Fruit fly (Drosophila melanogaster) whole organism, adult: Measurements from ENCODE around the gene SdhC.
A peak's percentile ranks its signal among the peaks of the same experiment; 100 is the strongest.

Experiments
- CG11617 ChIP-seq: fragments of 200-800 bp; sonication (Bioruptor generic); optimal IDR thresholded peaks from 2 replicates; lab custom pipeline; 2017; ENCODE audit warnings: mild to moderate bottlenecking, missing biosample characterization, missing genetic modification reagents, missing genetic modification characterization
- CG12768 ChIP-seq: fragments of 200-800 bp; sonication (Bioruptor generic); optimal IDR thresholded peaks from 2 replicates; lab custom pipeline; 2017; ENCODE audit warnings: missing biosample characterization, missing genetic modification characterization, mild to moderate bottlenecking, moderate library complexity, missing genetic modification reagents
- CG14711 ChIP-seq: fragments of 200-800 bp; sonication (Bioruptor generic); optimal IDR thresholded peaks from 2 replicates; lab custom pipeline; 2018; ENCODE audit warnings: missing biosample characterization, mild to moderate bottlenecking, missing genetic modification characterization, moderate library complexity
- CG1620 ChIP-seq: fragments of 200-800 bp; sonication (Bioruptor generic); optimal IDR thresholded peaks from 2 replicates; lab custom pipeline; 2016; ENCODE audit warnings: missing biosample characterization, missing genetic modification characterization
- CG33017 ChIP-seq: fragments of 200-800 bp; sonication (Bioruptor generic); optimal IDR thresholded peaks from 2 replicates; lab custom pipeline; 2018; ENCODE audit warnings: missing biosample characterization, mild to moderate bottlenecking, missing genetic modification characterization, moderate library complexity
- CG5204 ChIP-seq: fragments of 200-800 bp; sonication (Bioruptor generic); optimal IDR thresholded peaks from 2 replicates; lab custom pipeline; 2016; ENCODE audit warnings: missing biosample characterization, missing genetic modification characterization
- CG7045 ChIP-seq: fragments of 200-800 bp; sonication (Bioruptor generic); optimal IDR thresholded peaks from 2 replicates; lab custom pipeline; 2017; ENCODE audit warnings: missing biosample characterization, mild to moderate bottlenecking, missing genetic modification characterization
- CG7101 ChIP-seq: fragments of 200-800 bp; sonication (Bioruptor generic); optimal IDR thresholded peaks from 2 replicates; lab custom pipeline; 2018; ENCODE audit warnings: missing biosample characterization, mild to moderate bottlenecking, missing genetic modification characterization, moderate library complexity
- Clk ChIP-seq: fragments of 200-800 bp; sonication (Bioruptor generic); optimal IDR thresholded peaks from 2 replicates; lab custom pipeline; 2017; ENCODE audit warnings: missing biosample characterization, missing genetic modification characterization
- Crg-1 ChIP-seq: fragments of 200-800 bp; sonication (Bioruptor generic); optimal IDR thresholded peaks from 2 replicates; lab custom pipeline; 2016; ENCODE audit warnings: missing biosample characterization, missing genetic modification characterization
- Hr96 ChIP-seq: fragments of 200-800 bp; sonication (Bioruptor generic); optimal IDR thresholded peaks from 2 replicates; lab custom pipeline; 2016; ENCODE audit warnings: missing biosample characterization, missing genetic modification characterization
- Mnt ChIP-seq: fragments of 200-800 bp; sonication (Bioruptor generic); optimal IDR thresholded peaks from 2 replicates; lab custom pipeline; 2016; ENCODE audit warnings: missing biosample characterization, mild to moderate bottlenecking, missing genetic modification characterization
- bab1 ChIP-seq: fragments of 200-800 bp; sonication (Bioruptor generic); optimal IDR thresholded peaks from 3 replicates; lab custom pipeline; 2019; ENCODE audit warnings: missing biosample characterization, mild to moderate bottlenecking, missing genetic modification characterization, moderate library complexity
- cic ChIP-seq: fragments of 200-800 bp; sonication (Bioruptor generic); optimal IDR thresholded peaks from 2 replicates; lab custom pipeline; 2017; ENCODE audit warnings: missing biosample characterization, mild to moderate bottlenecking, missing genetic modification characterization, moderate library complexity
- cnc ChIP-seq, 2 experiments: fragments of >200 bp; optimal IDR thresholded peaks; 2 replicates each; lab custom pipeline; 2017
- kay ChIP-seq: fragments of 200-800 bp; sonication (Bioruptor generic); peaks from one replicate; lab custom pipeline; 2016; ENCODE audit warnings: missing biosample characterization, missing genetic modification characterization, borderline replicate concordance
- ovo ChIP-seq: fragments of 200-800 bp; sonication (Bioruptor generic); optimal IDR thresholded peaks from 2 replicates; lab custom pipeline; 2016; ENCODE audit warnings: missing biosample characterization, missing genetic modification characterization
- pad ChIP-seq: fragments of 200-800 bp; sonication (Bioruptor generic); optimal IDR thresholded peaks from 3 replicates; lab custom pipeline; 2017; ENCODE audit warnings: missing biosample characterization, missing genetic modification characterization, mild to moderate bottlenecking, moderate library complexity, missing genetic modification reagents
- tj ChIP-seq: fragments of 200-800 bp; sonication (Bioruptor generic); optimal IDR thresholded peaks from 3 replicates; lab custom pipeline; 2017; ENCODE audit warnings: missing biosample characterization, mild to moderate bottlenecking, missing genetic modification characterization, moderate library complexity
- toe ChIP-seq: fragments of 200-800 bp; sonication (Bioruptor generic); optimal IDR thresholded peaks from 2 replicates; lab custom pipeline; 2016; ENCODE audit warnings: missing biosample characterization, missing genetic modification characterization

SdhC gene

DNA sequence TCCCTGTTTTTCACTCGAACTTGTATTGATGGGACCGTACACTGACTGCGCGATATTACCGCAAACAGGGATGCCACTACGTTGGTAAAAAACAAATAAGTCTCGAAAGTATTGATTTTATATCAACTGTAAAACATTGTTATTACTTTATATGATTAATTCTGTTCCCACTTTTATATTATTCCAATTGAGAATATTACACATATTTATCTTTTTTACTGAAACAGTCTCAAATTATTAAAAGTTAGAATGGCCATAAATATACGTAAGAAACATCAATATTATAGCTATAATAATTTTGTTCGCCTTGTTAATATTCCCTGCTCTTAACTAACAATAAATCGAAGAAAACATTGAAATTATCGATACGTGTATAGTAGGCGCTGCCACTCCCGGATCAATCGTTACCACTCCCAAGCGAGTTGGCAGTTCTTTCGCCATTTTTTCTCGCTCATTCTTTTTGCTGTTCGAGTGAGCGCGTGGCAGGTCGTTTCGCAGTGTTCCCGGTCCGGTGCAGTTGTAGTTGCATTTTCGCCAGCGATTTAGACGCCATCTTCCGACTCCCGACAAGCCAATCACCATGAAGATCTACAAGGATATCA lies at the start of gene SdhC, which contains the start of gene Tctp:
SdhC (minus strand) TSS at position 49 of the 602 bp plus-strand sequence.
Tctp (plus strand) TSS at position 447 of the 602 bp plus-strand sequence.
- TF ChIP-seq cic (GFP tag; lab: Kevin White, UChicago) (peak; percentile 69), toe (GFP tag; lab: Kevin White, UChicago) (peak; percentile 77), CG12768 (peak; percentile 44), cnc (optimal IDR thresholded peaks at IDR 0.05; lab: Kevin White, UChicago) (no peak), Clk (GFP tag; lab: Kevin White, UChicago) (no peak), bab1 (GFP tag; lab: Kevin White, UChicago) (peak; percentile 48), CG5204 (GFP tag; lab: Kevin White, UChicago) (no peak), Hr96 (GFP tag; lab: Kevin White, UChicago) (peak; percentile 77), CG14711 (tag; lab: Kevin White, UChicago) (peak; percentile 36), CG1620 (peak; percentile 51), kay (GFP tag; lab: Kevin White, UChicago) (no peak), CG33017 (peak; percentile 37), ovo (GFP tag; lab: Kevin White, UChicago) (peak; percentile 74), Crg-1 (GFP tag; lab: Kevin White, UChicago) (peak; percentile 33), CG11617 (GFP tag; lab: Kevin White, UChicago) (peak; percentile 90), tj (GFP tag; lab: Kevin White, UChicago) (peak; percentile 32), CG7045 (GFP tag; lab: Kevin White, UChicago) (peak; percentile 48), Mnt (GFP tag; lab: Kevin White, UChicago) (peak; percentile 92), CG7101 (tag; lab: Kevin White, UChicago) (peak; percentile 68), pad (GFP tag; lab: Kevin White, UChicago) (peak; percentile 42)

DNA sequence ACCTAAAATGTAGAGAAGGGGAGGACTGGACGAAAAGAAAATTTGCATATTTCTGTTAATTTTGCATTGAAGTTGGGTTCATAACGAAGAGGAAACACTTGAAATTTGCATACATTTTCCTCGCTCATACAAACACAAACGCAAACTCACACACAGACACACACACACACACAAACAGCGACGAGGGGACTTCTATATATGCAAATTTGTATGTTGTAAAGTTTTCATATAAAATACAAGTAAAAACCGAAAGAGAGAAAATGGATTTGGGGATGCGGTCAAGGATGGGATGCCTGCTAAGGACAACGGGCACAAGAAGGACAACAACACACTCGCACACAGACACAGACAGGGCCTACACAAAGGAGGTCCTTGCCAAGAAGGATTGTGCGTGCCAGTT lies 47.9 kb upstream of the SdhC start:
- TF ChIP-seq ovo (GFP tag; lab: Kevin White, UChicago) (no peak), CG11617 (GFP tag; lab: Kevin White, UChicago) (no peak), pad (GFP tag; lab: Kevin White, UChicago) (no peak), kay (GFP tag; lab: Kevin White, UChicago) (no peak), cnc (optimal IDR thresholded peaks at IDR 0.05; lab: Kevin White, UChicago) (no peak), CG7101 (tag; lab: Kevin White, UChicago) (no peak), CG12768 (no peak), bab1 (GFP tag; lab: Kevin White, UChicago) (no peak), CG5204 (GFP tag; lab: Kevin White, UChicago) (no peak), Crg-1 (GFP tag; lab: Kevin White, UChicago) (no peak), CG1620 (no peak), CG33017 (no peak), Mnt (GFP tag; lab: Kevin White, UChicago) (no peak)

DNA sequence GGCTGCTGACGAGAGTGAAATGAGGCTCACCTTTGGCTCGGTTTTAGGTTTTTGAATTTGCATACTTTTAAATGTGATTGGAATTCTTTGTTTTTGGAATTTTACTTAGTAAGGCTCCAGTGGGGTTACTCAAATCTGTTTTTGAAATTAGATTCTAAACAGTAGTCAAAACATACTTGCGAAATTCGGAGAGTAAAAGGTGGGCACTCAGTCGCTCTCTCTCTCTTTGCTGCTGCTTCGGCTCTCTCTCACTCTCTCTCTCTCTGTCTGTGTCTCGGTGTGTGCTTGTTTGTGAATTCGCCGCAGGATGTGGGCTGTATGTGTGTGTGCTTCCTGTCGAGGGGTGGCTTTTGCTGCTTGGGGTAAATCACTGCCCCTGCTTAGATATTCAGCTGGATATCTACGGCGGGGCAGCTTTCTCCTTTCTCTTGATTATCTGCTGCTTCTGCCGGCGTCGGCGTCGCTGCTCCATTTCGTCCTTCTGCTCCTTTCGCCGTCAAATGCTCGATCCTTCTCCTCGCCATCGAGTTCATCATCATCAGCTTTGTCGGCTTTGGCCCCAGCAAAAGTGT lies 44.8 kb upstream of the SdhC start:
- TF ChIP-seq pad (GFP tag; lab: Kevin White, UChicago): peak; percentile 90
- TF ChIP-seq kay (GFP tag; lab: Kevin White, UChicago): no peak

DNA sequence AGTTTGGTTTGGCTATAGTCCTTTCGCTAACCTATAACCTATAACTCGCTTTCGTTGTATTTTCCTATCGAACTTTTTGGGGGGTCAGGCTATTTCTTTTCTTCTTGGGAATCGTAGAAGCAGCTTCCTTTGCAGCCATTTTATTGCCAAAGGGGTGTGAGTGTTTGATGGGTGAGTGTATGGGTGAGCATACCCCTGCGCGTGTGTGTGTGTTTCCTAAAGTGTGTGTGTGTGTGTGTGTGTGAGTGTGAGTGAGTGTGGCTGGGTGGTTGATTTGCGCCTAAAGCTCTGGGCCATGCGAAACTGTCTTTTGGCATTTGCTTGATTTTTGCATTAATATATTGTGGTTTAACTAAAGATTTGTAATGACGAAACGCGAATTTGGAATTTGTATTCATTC lies 44.1 kb upstream of the SdhC start:
- TF ChIP-seq bab1 (GFP tag; lab: Kevin White, UChicago): no peak

DNA sequence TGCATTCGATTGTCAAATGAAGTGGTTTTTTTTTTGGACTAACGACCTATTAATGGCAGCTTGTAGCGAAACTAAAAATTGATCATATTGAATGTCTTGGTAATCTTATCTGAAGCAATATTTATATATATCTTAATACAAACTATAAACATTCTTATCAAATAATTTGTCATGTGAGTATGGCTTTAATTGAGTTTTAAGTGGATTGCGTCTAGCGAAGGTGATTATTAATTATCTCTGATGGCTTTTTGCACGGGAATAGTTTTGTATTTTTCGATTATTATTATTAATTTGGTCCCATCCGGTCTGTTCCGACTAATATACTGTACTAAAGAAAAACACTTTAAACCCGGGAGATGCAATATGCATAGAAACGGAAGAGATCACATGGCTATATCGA lies 37.2 kb upstream of the SdhC start:
- no peak for TF ChIP-seq Hr96 (GFP tag; lab: Kevin White, UChicago)
- no peak for TF ChIP-seq CG7045 (GFP tag; lab: Kevin White, UChicago)
- no peak for TF ChIP-seq tj (GFP tag; lab: Kevin White, UChicago)

DNA sequence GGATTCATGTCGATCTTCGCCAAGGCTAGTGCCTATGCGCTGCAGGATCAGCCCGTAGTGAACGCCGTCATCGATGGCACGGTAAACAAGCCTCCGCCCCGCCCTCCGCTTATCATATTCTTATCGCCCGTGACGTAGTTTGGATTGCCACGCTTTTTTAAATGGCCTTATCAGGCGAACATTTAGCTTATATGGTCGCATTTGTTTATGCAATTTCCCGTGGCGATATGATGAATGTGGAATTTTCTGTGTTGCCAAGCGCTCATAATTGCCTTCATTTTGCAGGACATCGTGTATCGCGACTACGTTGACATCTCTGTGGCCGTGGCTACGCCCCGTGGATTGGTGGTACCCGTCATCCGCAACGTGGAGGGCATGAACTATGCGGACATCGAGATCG lies 36.2 kb upstream of the SdhC start:
- TF ChIP-seq CG14711 (tag; lab: Kevin White, UChicago): no peak
- no peak for TF ChIP-seq Crg-1 (GFP tag; lab: Kevin White, UChicago)
- no peak for TF ChIP-seq Hr96 (GFP tag; lab: Kevin White, UChicago)
- no peak for TF ChIP-seq Clk (GFP tag; lab: Kevin White, UChicago)
- TF ChIP-seq tj (GFP tag; lab: Kevin White, UChicago): no peak
- no peak for TF ChIP-seq pad (GFP tag; lab: Kevin White, UChicago)
- TF ChIP-seq cnc (optimal IDR thresholded peaks at IDR 0.05; lab: Kevin White, UChicago): no peak
- TF ChIP-seq CG33017: no peak
- TF ChIP-seq bab1 (GFP tag; lab: Kevin White, UChicago): no peak
- no peak for TF ChIP-seq CG5204 (GFP tag; lab: Kevin White, UChicago)
- TF ChIP-seq kay (GFP tag; lab: Kevin White, UChicago): no peak
- no peak for TF ChIP-seq cic (GFP tag; lab: Kevin White, UChicago)
- TF ChIP-seq toe (GFP tag; lab: Kevin White, UChicago): no peak
- no peak for TF ChIP-seq CG1620
- TF ChIP-seq CG12768: no peak
- no peak for TF ChIP-seq CG7101 (tag; lab: Kevin White, UChicago)
- no peak for TF ChIP-seq ovo (GFP tag; lab: Kevin White, UChicago)
- no peak for TF ChIP-seq CG7045 (GFP tag; lab: Kevin White, UChicago)
